Worm (Caenorhabditis elegans) whole organism, L4 larva: ENCODE measurements around the gene spp-22.

Experiments
- D1046.2 ChIP-seq: fragments of 200-800 bp; sonication (Bioruptor generic); IDR thresholded peaks from 2 replicates; pipeline ENCODE4 v1.3.6; 2022; ENCODE audit warnings: missing genetic modification characterization, missing compliant biosample characterization
- F10B5.3 ChIP-seq: sonication (generic microtip); optimal IDR thresholded peaks from 2 replicates; lab custom pipeline; 2016; ENCODE audit warnings: mild to moderate bottlenecking, missing genetic modification characterization, missing compliant biosample characterization
- F44E2.7 ChIP-seq: fragments of 200-800 bp; sonication (Bioruptor generic); IDR thresholded peaks from 2 replicates; pipeline ENCODE4 v2.1.2; 2022; ENCODE audit warnings: missing genetic modification characterization, missing compliant biosample characterization
- F49E8.2 ChIP-seq: sonication (generic microtip); optimal IDR thresholded peaks from 2 replicates; lab custom pipeline; 2016; ENCODE audit warnings: missing compliant biosample characterization, mild to moderate bottlenecking, missing genetic modification characterization, borderline replicate concordance
- R02D3.7 ChIP-seq: fragments of 150-350 bp; sonication (generic microtip); optimal IDR thresholded peaks from 3 replicates; lab custom pipeline; 2014; ENCODE audit warnings: missing biosample characterization, missing genetic modification characterization
- aha-1 ChIP-seq: fragments of 150-350 bp; peaks from one replicate; lab custom pipeline; 2014; ENCODE audit warnings: missing biosample characterization, missing genetic modification characterization
- aly-2 ChIP-seq: sonication (generic microtip); optimal IDR thresholded peaks from 2 replicates; lab custom pipeline; 2018; ENCODE audit warnings: missing biosample characterization, missing genetic modification characterization
- ceh-20 ChIP-seq: fragments of 200-800 bp; sonication (Bioruptor generic); IDR thresholded peaks from 2 replicates; pipeline ENCODE4 v1.3.6; 2022; ENCODE audit warnings: missing genetic modification reagents, missing genetic modification characterization, missing compliant biosample characterization
- ceh-82 ChIP-seq: sonication (generic microtip); optimal IDR thresholded peaks from 2 replicates; lab custom pipeline; 2017; ENCODE audit warnings: missing biosample characterization, missing genetic modification characterization
- ces-1 ChIP-seq: fragments of 150-350 bp; sonication (generic microtip); optimal IDR thresholded peaks from 4 replicates; lab custom pipeline; 2014; ENCODE audit warnings: missing biosample characterization, missing genetic modification reagents, missing genetic modification characterization
- daf-8 ChIP-seq: fragments of 200-800 bp; sonication (Bioruptor generic); IDR thresholded peaks from 2 replicates; pipeline ENCODE4 v1.3.6; 2022; ENCODE audit warnings: missing genetic modification characterization, missing compliant biosample characterization
- dmd-9 ChIP-seq: fragments of 200-800 bp; sonication (Bioruptor generic); IDR thresholded peaks from 2 replicates; pipeline ENCODE4 v1.3.6; 2022; ENCODE audit warnings: missing genetic modification reagents, missing genetic modification characterization, missing compliant biosample characterization
- duxl-1 ChIP-seq: sonication (generic microtip); optimal IDR thresholded peaks from 2 replicates; lab custom pipeline; 2016; ENCODE audit warnings: mild to moderate bottlenecking, missing genetic modification characterization, moderate library complexity, missing compliant biosample characterization; ENCODE audit not compliant: poor library complexity
- dve-1 ChIP-seq: sonication (generic microtip); optimal IDR thresholded peaks from 2 replicates; lab custom pipeline; 2017; ENCODE audit warnings: antibody characterized with exemption, mild to moderate bottlenecking, missing genetic modification characterization, missing compliant biosample characterization; ENCODE audit not compliant: insufficient read depth
- egl-27 ChIP-seq: sonication (generic microtip); optimal IDR thresholded peaks from 3 replicates; lab custom pipeline; 2017; ENCODE audit warnings: missing biosample characterization, missing genetic modification reagents, missing genetic modification characterization
- egl-43 ChIP-seq: fragments of 200-800 bp; sonication (Bioruptor generic); IDR thresholded peaks from 2 replicates; pipeline ENCODE4 v1.3.6; 2022; ENCODE audit warnings: missing genetic modification reagents, missing genetic modification characterization, missing compliant biosample characterization
- hlh-30 ChIP-seq: sonication (generic microtip); optimal IDR thresholded peaks from 2 replicates; lab custom pipeline; 2017; ENCODE audit warnings: antibody characterized with exemption, mild to moderate bottlenecking, missing genetic modification characterization, missing compliant biosample characterization; ENCODE audit not compliant: insufficient read depth
- jun-1 ChIP-seq: fragments of 150-350 bp; optimal IDR thresholded peaks from 2 replicates; lab custom pipeline; 2014; ENCODE audit warnings: missing biosample characterization, missing genetic modification reagents, missing genetic modification characterization
- lim-7 ChIP-seq: fragments of 200-800 bp; sonication (Bioruptor generic); IDR thresholded peaks from 2 replicates; pipeline ENCODE4 v1.3.6; 2022; ENCODE audit warnings: missing genetic modification characterization, missing compliant biosample characterization
- lin-1 ChIP-seq: fragments of 200-800 bp; sonication (Bioruptor generic); IDR thresholded peaks from 2 replicates; pipeline ENCODE4 v1.3.6; 2022; ENCODE audit warnings: missing genetic modification reagents, missing genetic modification characterization, missing compliant biosample characterization
- lin-15B ChIP-seq: fragments of 150-350 bp; sonication (generic microtip); optimal IDR thresholded peaks from 3 replicates; lab custom pipeline; 2014; ENCODE audit warnings: missing biosample characterization, missing genetic modification characterization
- lin-29 ChIP-seq: fragments of 200-800 bp; sonication (Bioruptor generic); IDR thresholded peaks from 2 replicates; pipeline ENCODE4 v1.3.6; 2022; ENCODE audit warnings: missing genetic modification reagents, missing genetic modification characterization, missing compliant biosample characterization
- lin-38 ChIP-seq: fragments of 200-800 bp; sonication (Bioruptor generic); IDR thresholded peaks from 2 replicates; pipeline ENCODE4 v1.3.6; 2022; ENCODE audit warnings: missing genetic modification reagents, missing genetic modification characterization, missing compliant biosample characterization
- lir-3 ChIP-seq: sonication (generic microtip); optimal IDR thresholded peaks from 2 replicates; lab custom pipeline; 2016; ENCODE audit warnings: mild to moderate bottlenecking, missing genetic modification characterization, missing compliant biosample characterization
- madf-5 ChIP-seq, 2 experiments: fragments of 200-800 bp; sonication (Bioruptor generic); IDR thresholded peaks; 2 replicates each; pipeline ENCODE4 v1.3.6; 2022; ENCODE audit warnings: missing compliant biosample characterization in 2 of 2, missing genetic modification characterization in 2 of 2
- mdl-1 ChIP-seq, 2 experiments: fragments of 150-350 bp in 1 of 2; sonication (generic microtip) in 1 of 2; optimal IDR thresholded peaks; 2 replicates each; lab custom pipeline; 2014 to 2017; ENCODE audit warnings: missing biosample characterization in 2 of 2, missing genetic modification characterization in 2 of 2
- mep-1 ChIP-seq: fragments of 150-350 bp; sonication (generic microtip); optimal IDR thresholded peaks from 3 replicates; lab custom pipeline; 2014; ENCODE audit warnings: missing biosample characterization, missing genetic modification characterization
- mes-2 ChIP-seq: sonication (generic microtip); optimal IDR thresholded peaks from 2 replicates; lab custom pipeline; 2016; ENCODE audit warnings: missing genotype, mild to moderate bottlenecking, missing genetic modification characterization, missing compliant biosample characterization; ENCODE audit not compliant: poor library complexity, severe bottlenecking
- mxl-3 ChIP-seq: fragments of 200-800 bp; sonication (Bioruptor generic); optimal IDR thresholded peaks from 2 replicates; lab custom pipeline; 2018; ENCODE audit warnings: mild to moderate bottlenecking, missing genetic modification characterization, missing compliant biosample characterization
- nhr-102 ChIP-seq: sonication (generic microtip); optimal IDR thresholded peaks from 2 replicates; lab custom pipeline; 2016; ENCODE audit warnings: mild to moderate bottlenecking, missing genetic modification characterization, moderate library complexity, missing compliant biosample characterization
- nhr-237 ChIP-seq: sonication (generic microtip); optimal IDR thresholded peaks from 2 replicates; lab custom pipeline; 2017; ENCODE audit warnings: missing biosample characterization, missing genetic modification characterization
- nhr-28 ChIP-seq: fragments of 150-350 bp; optimal IDR thresholded peaks from 2 replicates; lab custom pipeline; 2014; ENCODE audit warnings: missing biosample characterization, missing genetic modification characterization
- nhr-42 ChIP-seq: fragments of 200-800 bp; sonication (Bioruptor generic); IDR thresholded peaks from 2 replicates; pipeline ENCODE4 v1.3.6; 2022; ENCODE audit warnings: missing genetic modification characterization, missing compliant biosample characterization
- nhr-77 ChIP-seq: fragments of 150-350 bp; optimal IDR thresholded peaks from 2 replicates; lab custom pipeline; 2014; ENCODE audit warnings: missing biosample characterization, missing genetic modification characterization
- php-3 ChIP-seq: fragments of 200-800 bp; sonication (Bioruptor generic); IDR thresholded peaks from 2 replicates; pipeline ENCODE4 v1.3.6; 2022; ENCODE audit warnings: missing genetic modification reagents, missing genetic modification characterization, missing compliant biosample characterization
- rbr-2 ChIP-seq: sonication (generic microtip); optimal IDR thresholded peaks from 2 replicates; lab custom pipeline; 2016; ENCODE audit warnings: missing genotype, missing genetic modification characterization, missing compliant biosample characterization
- sdz-12 ChIP-seq: fragments of 200-800 bp; sonication (Bioruptor generic); optimal IDR thresholded peaks from 2 replicates; lab custom pipeline; 2018; ENCODE audit warnings: mild to moderate bottlenecking, missing genetic modification characterization, missing compliant biosample characterization
- skn-1 ChIP-seq: fragments of 150-350 bp; optimal IDR thresholded peaks from 2 replicates; lab custom pipeline; 2014; ENCODE audit warnings: missing biosample characterization, missing genetic modification characterization
- snpc-4 ChIP-seq: fragments of 150-350 bp; optimal IDR thresholded peaks from 2 replicates; lab custom pipeline; 2014; ENCODE audit warnings: missing biosample characterization, missing genetic modification characterization
- spr-3 ChIP-seq: fragments of 200-800 bp; sonication (Bioruptor generic); optimal IDR thresholded peaks from 2 replicates; lab custom pipeline; 2018; ENCODE audit warnings: mild to moderate bottlenecking, missing genetic modification characterization, missing compliant biosample characterization
- tra-1 ChIP-seq: fragments of 200-800 bp; sonication (Bioruptor generic); IDR thresholded peaks from 2 replicates; pipeline ENCODE4 v1.3.6; 2022; ENCODE audit warnings: missing genetic modification reagents, missing genetic modification characterization, missing compliant biosample characterization
- unc-130 ChIP-seq: sonication (generic microtip); optimal IDR thresholded peaks from 2 replicates; lab custom pipeline; 2016; ENCODE audit warnings: missing genetic modification reagents, missing genetic modification characterization, missing compliant biosample characterization
- unc-39 ChIP-seq: sonication (generic microtip); optimal IDR thresholded peaks from 2 replicates; lab custom pipeline; 2017; ENCODE audit warnings: missing biosample characterization, missing genetic modification characterization
- unc-62 ChIP-seq, 3 experiments: fragments of 150-350 bp in 1 of 3; sonication (generic microtip); optimal IDR thresholded peaks in 2 of 3; peaks in 1 of 3; 1 replicate in 1 of 3; 2 replicates in 2 of 3; lab custom pipeline; 2014 to 2017; ENCODE audit warnings: missing biosample characterization in 3 of 3, missing genetic modification characterization in 3 of 3, missing genetic modification reagents in 3 of 3, missing genotype in 1 of 3
- vab-7 ChIP-seq: fragments of 200-800 bp; sonication (Bioruptor generic); IDR thresholded peaks from 2 replicates; pipeline ENCODE4 v1.3.6; 2022; ENCODE audit warnings: missing genetic modification reagents, missing genetic modification characterization, missing compliant biosample characterization
- zag-1 ChIP-seq: fragments of 150-350 bp; optimal IDR thresholded peaks from 2 replicates; lab custom pipeline; 2014; ENCODE audit warnings: missing biosample characterization, missing genetic modification characterization
- zip-11 ChIP-seq: fragments of 200-800 bp; sonication (Bioruptor generic); IDR thresholded peaks from 2 replicates; pipeline ENCODE4 v1.3.6; 2022; ENCODE audit warnings: missing genetic modification characterization, missing compliant biosample characterization
- ztf-11 ChIP-seq: fragments of 150-350 bp; optimal IDR thresholded peaks from 2 replicates; lab custom pipeline; 2014; ENCODE audit warnings: missing biosample characterization, missing genetic modification characterization

spp-22 gene

DNA sequence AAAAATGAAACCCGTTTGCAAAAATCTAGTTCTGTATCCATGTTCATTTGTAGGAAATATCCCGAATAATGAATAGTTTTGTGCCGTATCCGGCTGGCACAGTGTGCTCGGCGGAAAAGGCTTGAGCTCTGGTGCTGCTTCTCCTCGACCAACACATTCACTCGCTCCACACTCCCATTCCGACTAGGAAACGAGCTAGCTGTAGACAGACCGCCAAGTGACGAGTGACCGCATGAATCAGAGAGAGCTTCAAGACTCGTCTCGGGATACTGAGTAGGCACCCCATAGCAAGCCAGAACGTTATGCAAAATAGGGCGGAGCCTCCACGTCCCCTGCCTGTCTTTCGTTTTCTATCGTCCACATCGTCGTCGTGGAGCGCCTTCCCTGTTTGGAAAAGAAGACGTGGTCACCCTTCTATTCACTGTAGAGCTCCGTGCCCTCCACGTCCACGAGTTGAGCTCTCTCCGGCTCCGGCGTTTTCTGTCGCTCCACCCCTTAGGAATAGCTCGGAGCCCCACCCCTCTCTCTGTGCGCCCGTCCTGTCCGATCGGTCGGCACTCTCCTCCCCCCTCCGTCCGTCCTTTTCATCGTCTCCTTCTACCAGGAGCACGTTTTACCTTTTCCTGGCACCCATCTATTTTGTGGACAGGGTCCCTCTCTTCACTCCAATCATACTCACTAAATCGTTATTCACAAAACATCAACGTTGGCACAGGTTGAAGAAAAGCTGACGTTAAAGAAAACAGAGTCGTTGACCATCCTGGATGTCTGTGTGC, 6.4 kb downstream of the spp-22 start, which contains the start of gene syd-9 (continued):
- TF ChIP-seq rbr-2 (tag; lab: Kevin White, UChicago) = peak; percentile 5
- TF ChIP-seq zip-11 (GFP tag; lab: Robert Waterston, UW) = no peak
- no peak for TF ChIP-seq D1046.2
- TF ChIP-seq lin-29 (GFP tag; lab: Robert Waterston, UW) = no peak
- no peak for TF ChIP-seq tra-1
- TF ChIP-seq nhr-42 (GFP tag; lab: Robert Waterston, UW) = no peak
- TF ChIP-seq aly-2 (tag; lab: Kevin White, UChicago) = no peak
- no peak for TF ChIP-seq jun-1 (tag; lab: Kevin White, UChicago)
- TF ChIP-seq mep-1 (tag; lab: Kevin White, UChicago) = no peak
- peak; percentile 45; the same call in 1 of the 2 replicates for TF ChIP-seq egl-43
- no peak for TF ChIP-seq unc-130 (GFP tag; lab: Kevin White, UChicago)
- TF ChIP-seq php-3 (GFP tag; lab: Robert Waterston, UW) = no peak
- peak; percentile 19 for TF ChIP-seq hlh-30 (tag; lab: Kevin White, UChicago)
- TF ChIP-seq ceh-82 (tag; lab: Kevin White, UChicago) = no peak
- no peak for TF ChIP-seq spr-3 (GFP tag; lab: Kevin White, UChicago)
- TF ChIP-seq dve-1 = no peak
- TF ChIP-seq unc-39 (tag; lab: Kevin White, UChicago) = no peak
- TF ChIP-seq F44E2.7 (GFP tag; lab: Robert Waterston, UW) = no peak
- TF ChIP-seq aha-1 (tag; lab: Kevin White, UChicago) = peak; percentile 92
- TF ChIP-seq lin-38 (GFP tag; lab: Robert Waterston, UW) = no peak
- no peak for TF ChIP-seq egl-27 (tag; lab: Kevin White, UChicago)
- no peak for TF ChIP-seq lin-1 (GFP tag; lab: Robert Waterston, UW)
- no peak for TF ChIP-seq nhr-102 (tag; lab: Kevin White, UChicago)
- no peak for TF ChIP-seq mxl-3
- no peak for TF ChIP-seq zag-1 (tag; lab: Kevin White, UChicago)
- no peak for TF ChIP-seq F10B5.3 (tag; lab: Kevin White, UChicago)
- no peak for TF ChIP-seq nhr-77 (tag; lab: Kevin White, UChicago)
- TF ChIP-seq lim-7 (GFP tag; lab: Robert Waterston, UW) = 0 out of 2 replicates have a peak, but pooled peaks have one; percentile 21
- TF ChIP-seq, all 104 proteins: peak for 8

DNA sequence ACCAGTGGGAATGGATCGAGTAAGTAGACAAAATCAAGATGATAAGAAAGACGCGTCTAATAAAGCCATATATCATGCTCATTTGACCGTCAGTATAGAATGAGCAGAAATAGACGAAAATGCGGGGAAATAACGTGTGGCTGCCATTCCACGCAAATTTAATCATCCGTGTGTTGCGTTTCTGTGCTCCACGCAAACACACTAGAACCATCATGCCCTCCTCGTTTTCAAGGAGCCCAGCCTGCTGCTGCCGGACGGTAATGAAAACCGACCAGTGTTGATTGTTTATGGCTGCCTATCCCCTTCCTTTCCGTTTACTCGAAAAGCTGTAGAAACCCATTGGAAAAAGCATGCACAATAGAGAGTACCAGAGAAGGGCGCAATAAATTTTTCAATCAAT, 8.7 kb downstream of the spp-22 start:
- no peak for TF ChIP-seq R02D3.7 (tag; lab: Kevin White, UChicago)
- TF ChIP-seq aha-1 (tag; lab: Kevin White, UChicago) = peak; percentile 29
- no peak for TF ChIP-seq daf-8 (GFP tag; lab: Robert Waterston, UW)
- TF ChIP-seq, all 104 proteins: peak for 1

DNA sequence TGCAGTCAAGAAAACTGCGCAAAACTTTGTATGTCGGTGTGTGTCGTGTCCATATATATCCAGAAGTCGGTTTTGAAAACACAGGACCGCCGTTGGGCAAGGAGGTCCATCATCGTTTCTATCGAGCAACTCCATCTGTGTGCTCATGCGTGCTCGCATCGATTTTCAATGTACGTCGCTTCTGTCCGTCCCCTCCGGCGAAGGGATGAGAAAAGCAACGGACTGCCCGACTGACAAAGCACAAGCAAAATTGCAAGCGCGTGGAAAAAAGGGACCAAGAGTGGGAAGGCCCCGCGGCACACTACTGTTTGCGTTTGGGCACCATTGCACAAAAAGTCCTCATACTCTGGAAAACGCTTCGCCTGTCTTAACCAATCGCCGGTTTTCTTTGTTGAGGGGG, 10.9 kb downstream of the spp-22 start:
- no peak for TF ChIP-seq snpc-4
- 0 out of 2 replicates have a peak, but pooled peaks have one; percentile 38 for TF ChIP-seq ceh-20 (GFP tag; lab: Robert Waterston, UW)
- TF ChIP-seq unc-62 (GFP tag; optimal IDR thresholded peaks at IDR 0.05 in 1 of 2; lab: Kevin White, UChicago) = no peak
- no peak for TF ChIP-seq unc-62 (tag; optimal IDR thresholded peaks at IDR 0.05; lab: Kevin White, UChicago)
- TF ChIP-seq ces-1 = no peak
- TF ChIP-seq nhr-28 = no peak
- TF ChIP-seq unc-39 (tag; lab: Kevin White, UChicago) = no peak
- no peak for TF ChIP-seq F49E8.2 (tag; lab: Kevin White, UChicago)
- no peak for TF ChIP-seq sdz-12 (GFP tag; lab: Kevin White, UChicago)
- no peak for TF ChIP-seq vab-7 (GFP tag; lab: Robert Waterston, UW)
- TF ChIP-seq lir-3 (tag; lab: Kevin White, UChicago) = no peak
- TF ChIP-seq nhr-237 = no peak
- TF ChIP-seq unc-130 (GFP tag; lab: Kevin White, UChicago) = no peak
- no peak for TF ChIP-seq lin-15B (tag; lab: Kevin White, UChicago)
- TF ChIP-seq ztf-11 (tag; lab: Kevin White, UChicago) = no peak
- no peak for TF ChIP-seq F44E2.7 (GFP tag; lab: Robert Waterston, UW)
- TF ChIP-seq duxl-1 (tag; lab: Kevin White, UChicago) = no peak
- TF ChIP-seq mes-2 = no peak
- no peak for TF ChIP-seq skn-1 (tag; lab: Kevin White, UChicago)
- no peak for TF ChIP-seq madf-5 (GFP tag; IDR thresholded peaks at IDR 0.05; lab: Robert Waterston, UW)
- no peak for TF ChIP-seq mdl-1 (tag; optimal IDR thresholded peaks at IDR 0.05; lab: Kevin White, UChicago)
- TF ChIP-seq dmd-9 (GFP tag; lab: Robert Waterston, UW) = 0 out of 2 replicates have a peak, but pooled peaks have one; percentile 6
